Fruit fly (Drosophila melanogaster): ENCODE measurements around the gene mbf1.

Gene mbf1

dm6 chr3L:16615132-16615709 lies 41.0 kb downstream of the mbf1 start, which contains the start of gene Mo25 (continued):
- TF ChIP-seq chinmo (GFP tag; IDR thresholded peaks at IDR 0.05; ENCODE audit: partially characterized antibody) (no peak), dmrt99B (tag; optimal IDR thresholded peaks at IDR 0.05) (no peak), CG6272 (GFP tag; IDR thresholded peaks at IDR 0.05) (peak; percentile 26; the same call in 1 of the 2 replicates), Pdp1 (GFP tag; optimal IDR thresholded peaks at IDR 0.05) (peak in 1 of 2 experiments; percentile 41), PHDP (tag; optimal IDR thresholded peaks at IDR 0.05) (peak; percentile 35), CG11695 (GFP tag; IDR thresholded peaks at IDR 0.05) (no peak), CG4854 (GFP tag; optimal IDR thresholded peaks at IDR 0.05) (no peak), Neu2 (GFP tag; optimal IDR thresholded peaks at IDR 0.05; ENCODE audit: borderline replicate concordance) (no peak), crc (GFP tag; optimal IDR thresholded peaks at IDR 0.05) (no peak), CG14667 (GFP tag; IDR thresholded peaks at IDR 0.05) (no peak), Ravus (GFP tag; IDR thresholded peaks at IDR 0.05) (no peak), CG31388 (GFP tag; optimal IDR thresholded peaks at IDR 0.05) (no peak), CG7357 (GFP tag; IDR thresholded peaks at IDR 0.05) (no peak), D19A (tag; optimal IDR thresholded peaks at IDR 0.05) (peak; percentile 34), B-H1 (GFP tag; IDR thresholded peaks at IDR 0.05) (no peak), pros (GFP tag; optimal IDR thresholded peaks at IDR 0.05) (no peak), ash1 (GFP tag; optimal IDR thresholded peaks at IDR 0.05) (no peak), z (GFP tag; IDR thresholded peaks at IDR 0.05) (no peak), peb (GFP tag; IDR thresholded peaks at IDR 0.05) (no peak), CG15073 (GFP tag; optimal IDR thresholded peaks at IDR 0.05) (no peak), unc-4 (GFP tag; IDR thresholded peaks at IDR 0.05; ENCODE audit: partially characterized antibody) (peak; percentile 81), CG2712 (tag; optimal IDR thresholded peaks at IDR 0.05) (peak; percentile 65), Dfd (GFP tag; optimal IDR thresholded peaks at IDR 0.05) (no peak), Oaz (GFP tag; IDR thresholded peaks at IDR 0.05) (no peak), Hr51 (GFP tag; optimal IDR thresholded peaks at IDR 0.05) (no peak), lilli (GFP tag; optimal IDR thresholded peaks at IDR 0.05) (peak; percentile 69), CG4404 (GFP tag; IDR thresholded peaks at IDR 0.05) (no peak), CG18476 (GFP tag; optimal IDR thresholded peaks at IDR 0.05) (peak; percentile 32), Lpt (GFP tag; optimal IDR thresholded peaks at IDR 0.05) (no peak), en (GFP tag; optimal IDR thresholded peaks at IDR 0.05) (no peak), dysf (GFP tag; IDR thresholded peaks at IDR 0.05) (0 out of 3 replicates have a peak, but pooled peaks have one; percentile 36), CG1602 (GFP tag; optimal IDR thresholded peaks at IDR 0.05) (no peak), CG7271 (tag; optimal IDR thresholded peaks at IDR 0.05) (no peak), sqz (GFP tag; optimal IDR thresholded peaks at IDR 0.05) (peak; percentile 82), repo (GFP tag; optimal IDR thresholded peaks at IDR 0.05) (no peak), zen (tag; optimal IDR thresholded peaks at IDR 0.05) (peak; percentile 41), jumu (GFP tag; optimal IDR thresholded peaks at IDR 0.05) (no peak), CG7556 (GFP tag; optimal IDR thresholded peaks at IDR 0.05) (peak; percentile 29), CG2202 (tag; optimal IDR thresholded peaks at IDR 0.05) (no peak), lmd (GFP tag; IDR thresholded peaks at IDR 0.05) (no peak; the same call in 1 of the 2 replicates), crp (GFP tag; optimal IDR thresholded peaks at IDR 0.05) (no peak), fu2 (GFP tag; optimal IDR thresholded peaks at IDR 0.05) (no peak), vnd (GFP tag; IDR thresholded peaks at IDR 0.05; ENCODE audit: partially characterized antibody) (peak; percentile 60; the same call in 2 of the 3 replicates), CG9876 (GFP tag; optimal IDR thresholded peaks at IDR 0.05) (no peak), Drgx (GFP tag; IDR thresholded peaks at IDR 0.05) (no peak), CG10147 (GFP tag; optimal IDR thresholded peaks at IDR 0.05) (peak; percentile 56), CG9609 (GFP tag; optimal IDR thresholded peaks at IDR 0.05) (no peak), ATbp (GFP tag; optimal IDR thresholded peaks at IDR 0.05) (no peak), cad (GFP tag; optimal IDR thresholded peaks at IDR 0.05) (no peak), NfI (GFP tag; optimal IDR thresholded peaks at IDR 0.05) (peak; percentile 46), Dad (GFP tag; optimal IDR thresholded peaks at IDR 0.05) (no peak)

All from whole organism, embryonic.